1 fruit fly cellular context compared by ENCODE assay signal in genomic region chr3R:9436358-9436972, dm6.
A peak's percentile ranks its signal among the peaks of the same experiment; 100 is the strongest.
TF ChIP-seq lines count a peak whose summit lies in the region.

No protein-coding gene starts in this region.

TF ChIP-seq in whole organism, embryonic, 481 proteins besides CTCF, POLR2A, EP300 and RAD21 (continued from another document and continues in another):
- TF ChIP-seq CG1647 (GFP tag; optimal IDR thresholded peaks at IDR 0.05; lab: Kevin White, UChicago): no peak
- TF ChIP-seq Mes4 (GFP tag; optimal IDR thresholded peaks at IDR 0.05; lab: Kevin White, UChicago): no peak
- TF ChIP-seq Fer1 (GFP tag; optimal IDR thresholded peaks at IDR 0.05; lab: Kevin White, UChicago): peak; percentile 47
- TF ChIP-seq tll (GFP tag; optimal IDR thresholded peaks at IDR 0.05; lab: Kevin White, UChicago): no peak
- no peak for TF ChIP-seq CG4328 (GFP tag; optimal IDR thresholded peaks at IDR 0.05; lab: Kevin White, UChicago)
- peak; percentile 24 for TF ChIP-seq Hey (tag; optimal IDR thresholded peaks at IDR 0.05; lab: Kevin White, UChicago)
- TF ChIP-seq prd (optimal IDR thresholded peaks at IDR 0.05; lab: Kevin White, UChicago): no peak
- TF ChIP-seq prd (GFP tag; IDR thresholded peaks at IDR 0.05; lab: Robert Waterston, UW): no peak
- TF ChIP-seq shn (GFP tag; optimal IDR thresholded peaks at IDR 0.05; lab: Kevin White, UChicago): no peak
- no peak; the same call in 2 of the 3 replicates for TF ChIP-seq CG16813 (GFP tag; IDR thresholded peaks at IDR 0.05; lab: Robert Waterston, UW; ENCODE audit: partially characterized antibody)
- no peak for TF ChIP-seq CG12219 (GFP tag; optimal IDR thresholded peaks at IDR 0.05; lab: Kevin White, UChicago)
- TF ChIP-seq gem (tag; optimal IDR thresholded peaks at IDR 0.05; lab: Kevin White, UChicago): no peak
- TF ChIP-seq CG9876 (GFP tag; optimal IDR thresholded peaks at IDR 0.05; lab: Kevin White, UChicago): no peak
- no peak for TF ChIP-seq HLH3B (GFP tag; IDR thresholded peaks at IDR 0.05; lab: Robert Waterston, UW)
- TF ChIP-seq zfh1 (GFP tag; IDR thresholded peaks at IDR 0.05; lab: Robert Waterston, UW): 0 out of 3 replicates have a peak, but pooled peaks have one; percentile 15
- TF ChIP-seq CG11085 (GFP tag; IDR thresholded peaks at IDR 0.05; lab: Robert Waterston, UW): no peak
- TF ChIP-seq CG15601 (tag; optimal IDR thresholded peaks at IDR 0.05; lab: Kevin White, UChicago): no peak
- TF ChIP-seq corto (GFP tag; optimal IDR thresholded peaks at IDR 0.05; lab: Kevin White, UChicago): no peak
- no peak for TF ChIP-seq ATbp (GFP tag; optimal IDR thresholded peaks at IDR 0.05; lab: Kevin White, UChicago)
- TF ChIP-seq tap (tag; optimal IDR thresholded peaks at IDR 0.05; lab: Kevin White, UChicago): no peak
- TF ChIP-seq disco-r (GFP tag; optimal IDR thresholded peaks at IDR 0.05; lab: Kevin White, UChicago): peak; percentile 5
- TF ChIP-seq CG12744 (GFP tag; optimal IDR thresholded peaks at IDR 0.05; lab: Kevin White, UChicago): no peak
- TF ChIP-seq Tbp (GFP tag; optimal IDR thresholded peaks at IDR 0.05; lab: Kevin White, UChicago): no peak
- TF ChIP-seq wor (GFP tag; IDR thresholded peaks at IDR 0.05; lab: Robert Waterston, UW): no peak
- TF ChIP-seq Neu2 (GFP tag; optimal IDR thresholded peaks at IDR 0.05; lab: Kevin White, UChicago; ENCODE audit: borderline replicate concordance): no peak
- TF ChIP-seq CG1024 (GFP tag; IDR thresholded peaks at IDR 0.05; lab: Robert Waterston, UW): no peak
- no peak for TF ChIP-seq CG6765 (GFP tag; optimal IDR thresholded peaks at IDR 0.05; lab: Kevin White, UChicago)
- TF ChIP-seq CG10979 (tag; optimal IDR thresholded peaks at IDR 0.05; lab: Kevin White, UChicago): no peak
- peak; percentile 9; the same call in 1 of the 2 replicates for TF ChIP-seq CG14014 (GFP tag; IDR thresholded peaks at IDR 0.05; lab: Robert Waterston, UW)
- no peak for TF ChIP-seq CG2889 (GFP tag; IDR thresholded peaks at IDR 0.05; lab: Robert Waterston, UW)
- TF ChIP-seq Hr3 (GFP tag; optimal IDR thresholded peaks at IDR 0.05; lab: Kevin White, UChicago): no peak
- TF ChIP-seq Trl (optimal IDR thresholded peaks at IDR 0.05; lab: Kevin White, UChicago): peak; percentile 89 to 98
- peak; percentile 31 for TF ChIP-seq Trl (GFP tag; optimal IDR thresholded peaks at IDR 0.05; lab: Kevin White, UChicago)
- TF ChIP-seq lab (GFP tag; optimal IDR thresholded peaks at IDR 0.05; lab: Kevin White, UChicago): peak; percentile 16
- TF ChIP-seq unc-4 (GFP tag; IDR thresholded peaks at IDR 0.05; lab: Robert Waterston, UW; ENCODE audit: partially characterized antibody): 0 out of 2 replicates have a peak, but pooled peaks have one; percentile 43
- no peak for TF ChIP-seq gcm2 (GFP tag; optimal IDR thresholded peaks at IDR 0.05; lab: Kevin White, UChicago)
- no peak for TF ChIP-seq pzg (GFP tag; optimal IDR thresholded peaks at IDR 0.05; lab: Kevin White, UChicago)
- peak; percentile 87 for TF ChIP-seq sd (tag; optimal IDR thresholded peaks at IDR 0.05; lab: Kevin White, UChicago)
- TF ChIP-seq CG43689 (GFP tag; IDR thresholded peaks at IDR 0.05; lab: Robert Waterston, UW): no peak
- TF ChIP-seq CG8944 (GFP tag; optimal IDR thresholded peaks at IDR 0.05; lab: Kevin White, UChicago): no peak
- TF ChIP-seq mld (GFP tag; IDR thresholded peaks at IDR 0.05; lab: Robert Waterston, UW; ENCODE audit: partially characterized antibody): no peak
- TF ChIP-seq CoRest (tag; optimal IDR thresholded peaks at IDR 0.05; lab: Kevin White, UChicago): no peak
- no peak for TF ChIP-seq Ets65A (GFP tag; lab: Kevin White, UChicago)
- no peak for TF ChIP-seq CG11093 (GFP tag; IDR thresholded peaks at IDR 0.05; lab: Robert Waterston, UW)
- TF ChIP-seq CG1832 (GFP tag; optimal IDR thresholded peaks at IDR 0.05; lab: Kevin White, UChicago): no peak
- peak; percentile 50; the same call in 1 of the 2 replicates for TF ChIP-seq CG32532 (GFP tag; IDR thresholded peaks at IDR 0.05; lab: Robert Waterston, UW)
- peak; percentile 78 for TF ChIP-seq mirr (GFP tag; optimal IDR thresholded peaks at IDR 0.05; lab: Kevin White, UChicago)
- TF ChIP-seq Rfx (GFP tag; IDR thresholded peaks at IDR 0.05; lab: Robert Waterston, UW): 0 out of 2 replicates have a peak, but pooled peaks have one; percentile 36
- no peak for TF ChIP-seq ac (GFP tag; optimal IDR thresholded peaks at IDR 0.05; lab: Kevin White, UChicago)
- TF ChIP-seq CG3163 (GFP tag; optimal IDR thresholded peaks at IDR 0.05; lab: Kevin White, UChicago): peak; percentile 6
- no peak for TF ChIP-seq CG7839 (tag; optimal IDR thresholded peaks at IDR 0.05; lab: Kevin White, UChicago)
- TF ChIP-seq CG32767 (GFP tag; IDR thresholded peaks at IDR 0.05; lab: Robert Waterston, UW): no peak
- TF ChIP-seq CG4854 (GFP tag; optimal IDR thresholded peaks at IDR 0.05; lab: Kevin White, UChicago): no peak
- no peak for TF ChIP-seq tup (GFP tag; optimal IDR thresholded peaks at IDR 0.05; lab: Kevin White, UChicago)
- no peak for TF ChIP-seq gce (GFP tag; IDR thresholded peaks at IDR 0.05; lab: Robert Waterston, UW)
- no peak; the same call in 1 of the 2 replicates for TF ChIP-seq bowl (GFP tag; IDR thresholded peaks at IDR 0.05; lab: Robert Waterston, UW)
- TF ChIP-seq HmgD (GFP tag; optimal IDR thresholded peaks at IDR 0.05; lab: Kevin White, UChicago): no peak
- TF ChIP-seq HLH54F (GFP tag; optimal IDR thresholded peaks at IDR 0.05; lab: Kevin White, UChicago): no peak
- no peak for TF ChIP-seq CG17568 (GFP tag; optimal IDR thresholded peaks at IDR 0.05; lab: Kevin White, UChicago)
- no peak for TF ChIP-seq CG4282 (GFP tag; optimal IDR thresholded peaks at IDR 0.05; lab: Kevin White, UChicago)
- TF ChIP-seq Poxn (GFP tag; IDR thresholded peaks at IDR 0.05; lab: Robert Waterston, UW): no peak
- no peak for TF ChIP-seq PHDP (tag; optimal IDR thresholded peaks at IDR 0.05; lab: Kevin White, UChicago)
- TF ChIP-seq sima (GFP tag; optimal IDR thresholded peaks at IDR 0.05; lab: Kevin White, UChicago): no peak
- TF ChIP-seq CG3407 (GFP tag; optimal IDR thresholded peaks at IDR 0.05; lab: Kevin White, UChicago): no peak
- no peak for TF ChIP-seq Meics (GFP tag; optimal IDR thresholded peaks at IDR 0.05; lab: Kevin White, UChicago)
- no peak for TF ChIP-seq dm (GFP tag; optimal IDR thresholded peaks at IDR 0.05; lab: Kevin White, UChicago)
- TF ChIP-seq pb (GFP tag; optimal IDR thresholded peaks at IDR 0.05; lab: Kevin White, UChicago): peak; percentile 29
- TF ChIP-seq nau (GFP tag; optimal IDR thresholded peaks at IDR 0.05; lab: Kevin White, UChicago): no peak
- TF ChIP-seq Ravus (GFP tag; IDR thresholded peaks at IDR 0.05; lab: Robert Waterston, UW): no peak; the same call in 1 of the 2 replicates
- TF ChIP-seq scrt (GFP tag; optimal IDR thresholded peaks at IDR 0.05; lab: Kevin White, UChicago): no peak
- peak; percentile 21 for TF ChIP-seq CG7786 (GFP tag; optimal IDR thresholded peaks at IDR 0.05; lab: Kevin White, UChicago)
- TF ChIP-seq CG17912 (GFP tag; optimal IDR thresholded peaks at IDR 0.05; lab: Kevin White, UChicago): no peak
- no peak for TF ChIP-seq h (optimal IDR thresholded peaks at IDR 0.05; lab: Kevin White, UChicago)
- no peak for TF ChIP-seq CG18764 (GFP tag; optimal IDR thresholded peaks at IDR 0.05; lab: Kevin White, UChicago)
- no peak for TF ChIP-seq Hr51 (GFP tag; optimal IDR thresholded peaks at IDR 0.05; lab: Kevin White, UChicago)
- no peak for TF ChIP-seq run (tag; optimal IDR thresholded peaks at IDR 0.05; lab: Kevin White, UChicago)
- 0 out of 3 replicates have a peak, but pooled peaks have one; percentile 20 for TF ChIP-seq CG34422 (GFP tag; IDR thresholded peaks at IDR 0.05; lab: Robert Waterston, UW)
- no peak for TF ChIP-seq Dad (GFP tag; optimal IDR thresholded peaks at IDR 0.05; lab: Kevin White, UChicago)
- TF ChIP-seq CG15269 (tag; optimal IDR thresholded peaks at IDR 0.05; lab: Kevin White, UChicago): peak; percentile 55
- TF ChIP-seq kay (GFP tag; optimal IDR thresholded peaks at IDR 0.05; lab: Kevin White, UChicago): peak; percentile 81
- TF ChIP-seq crol (GFP tag; IDR thresholded peaks at IDR 0.05; lab: Robert Waterston, UW): peak; percentile 92
- TF ChIP-seq slou (GFP tag; optimal IDR thresholded peaks at IDR 0.05; lab: Kevin White, UChicago): no peak
- no peak for TF ChIP-seq CG9609 (GFP tag; optimal IDR thresholded peaks at IDR 0.05; lab: Kevin White, UChicago)
- TF ChIP-seq CG7987 (GFP tag; optimal IDR thresholded peaks at IDR 0.05; lab: Kevin White, UChicago): no peak
- TF ChIP-seq zen (tag; optimal IDR thresholded peaks at IDR 0.05; lab: Kevin White, UChicago): no peak
- no peak for TF ChIP-seq CG18011 (GFP tag; optimal IDR thresholded peaks at IDR 0.05; lab: Kevin White, UChicago)
- no peak for TF ChIP-seq ems (GFP tag; optimal IDR thresholded peaks at IDR 0.05; lab: Kevin White, UChicago)
- TF ChIP-seq sc (optimal IDR thresholded peaks at IDR 0.05; lab: Kevin White, UChicago): no peak
- TF ChIP-seq sc (GFP tag; optimal IDR thresholded peaks at IDR 0.05; lab: Kevin White, UChicago): no peak
- no peak for TF ChIP-seq Six4 (GFP tag; optimal IDR thresholded peaks at IDR 0.05; lab: Kevin White, UChicago)
- no peak for TF ChIP-seq Lim3 (GFP tag; IDR thresholded peaks at IDR 0.05; lab: Robert Waterston, UW)
- no peak for TF ChIP-seq caup (GFP tag; optimal IDR thresholded peaks at IDR 0.05; lab: Kevin White, UChicago; ENCODE audit: severe bottlenecking)
- no peak for TF ChIP-seq CG2129 (GFP tag; IDR thresholded peaks at IDR 0.05; lab: Robert Waterston, UW; ENCODE audit: partially characterized antibody)
- 0 out of 2 replicates have a peak, but pooled peaks have one; percentile 20 for TF ChIP-seq Atf6 (GFP tag; IDR thresholded peaks at IDR 0.05; lab: Robert Waterston, UW)
- TF ChIP-seq CG11504 (tag; optimal IDR thresholded peaks at IDR 0.05; lab: Kevin White, UChicago): no peak
- TF ChIP-seq kni (GFP tag; optimal IDR thresholded peaks at IDR 0.05; lab: Kevin White, UChicago): peak; percentile 56
- no peak for TF ChIP-seq CG9437 (GFP tag; optimal IDR thresholded peaks at IDR 0.05; lab: Kevin White, UChicago)
- no peak for TF ChIP-seq CG9215 (GFP tag; IDR thresholded peaks at IDR 0.05; lab: Robert Waterston, UW)
- no peak for TF ChIP-seq Chrac-16 (GFP tag; optimal IDR thresholded peaks at IDR 0.05; lab: Kevin White, UChicago)
- TF ChIP-seq CG3847 (GFP tag; IDR thresholded peaks at IDR 0.05; lab: Robert Waterston, UW): no peak
- TF ChIP-seq Sry-β (GFP tag; optimal IDR thresholded peaks at IDR 0.05; lab: Kevin White, UChicago): no peak
- TF ChIP-seq Dfd (GFP tag; optimal IDR thresholded peaks at IDR 0.05; lab: Kevin White, UChicago): peak in 1 of 2 experiments; percentile 21
- TF ChIP-seq ttk (GFP tag; IDR thresholded peaks at IDR 0.05; lab: Robert Waterston, UW): no peak
- TF ChIP-seq gsb (GFP tag; IDR thresholded peaks at IDR 0.05; lab: Robert Waterston, UW): no peak
- no peak for TF ChIP-seq zf30C (GFP tag; optimal IDR thresholded peaks at IDR 0.05; lab: Kevin White, UChicago)
- no peak for TF ChIP-seq ap (GFP tag; IDR thresholded peaks at IDR 0.05; lab: Robert Waterston, UW)
- TF ChIP-seq da (GFP tag; optimal IDR thresholded peaks at IDR 0.05; lab: Kevin White, UChicago): no peak
- no peak for TF ChIP-seq Sry-δ (GFP tag; optimal IDR thresholded peaks at IDR 0.05; lab: Kevin White, UChicago)
- TF ChIP-seq her (GFP tag; optimal IDR thresholded peaks at IDR 0.05; lab: Kevin White, UChicago): peak; percentile 12
- TF ChIP-seq BEAF-32 (GFP tag; optimal IDR thresholded peaks at IDR 0.05; lab: Kevin White, UChicago): no peak
- no peak for TF ChIP-seq Fer3 (tag; optimal IDR thresholded peaks at IDR 0.05; lab: Kevin White, UChicago)
- TF ChIP-seq Dbx (GFP tag; IDR thresholded peaks at IDR 0.05; lab: Robert Waterston, UW): no peak
- TF ChIP-seq CG3065 (GFP tag; optimal IDR thresholded peaks at IDR 0.05; lab: Kevin White, UChicago): no peak
- no peak; the same call in 1 of the 2 replicates for TF ChIP-seq onecut (GFP tag; IDR thresholded peaks at IDR 0.05; lab: Robert Waterston, UW)
- no peak for TF ChIP-seq trem (tag; optimal IDR thresholded peaks at IDR 0.05; lab: Kevin White, UChicago)
- no peak for TF ChIP-seq CG12659 (GFP tag; optimal IDR thresholded peaks at IDR 0.05; lab: Kevin White, UChicago)
- TF ChIP-seq bab2 (GFP tag; optimal IDR thresholded peaks at IDR 0.05; lab: Kevin White, UChicago): no peak
- TF ChIP-seq Opbp (GFP tag; IDR thresholded peaks at IDR 0.05; lab: Robert Waterston, UW; ENCODE audit: partially characterized antibody): no peak
- TF ChIP-seq Adf1 (GFP tag; IDR thresholded peaks at IDR 0.05; lab: Robert Waterston, UW): peak; percentile 21; the same call in 1 of the 2 replicates
- peak; percentile 15 for TF ChIP-seq NK7.1 (GFP tag; optimal IDR thresholded peaks at IDR 0.05; lab: Kevin White, UChicago)
- TF ChIP-seq Scr (GFP tag; IDR thresholded peaks at IDR 0.05; lab: Robert Waterston, UW; ENCODE audit: partially characterized antibody): 0 out of 2 replicates have a peak, but pooled peaks have one; percentile 20
- no peak for TF ChIP-seq CG1602 (GFP tag; optimal IDR thresholded peaks at IDR 0.05; lab: Kevin White, UChicago)
- TF ChIP-seq Jarid2 (GFP tag; optimal IDR thresholded peaks at IDR 0.05; lab: Kevin White, UChicago): peak; percentile 86
- TF ChIP-seq Sox102F (GFP tag; optimal IDR thresholded peaks at IDR 0.05; lab: Kevin White, UChicago): no peak
- TF ChIP-seq slbo (GFP tag; IDR thresholded peaks at IDR 0.05; lab: Robert Waterston, UW): 0 out of 2 replicates have a peak, but pooled peaks have one; percentile 25
- TF ChIP-seq CG2202 (tag; optimal IDR thresholded peaks at IDR 0.05; lab: Kevin White, UChicago): no peak
- TF ChIP-seq aop (GFP tag; IDR thresholded peaks at IDR 0.05; lab: Robert Waterston, UW): no peak
- TF ChIP-seq ind (GFP tag; optimal IDR thresholded peaks at IDR 0.05; lab: Kevin White, UChicago): no peak
- TF ChIP-seq Gsc (GFP tag; IDR thresholded peaks at IDR 0.05; lab: Robert Waterston, UW): no peak
- TF ChIP-seq Oli (tag; optimal IDR thresholded peaks at IDR 0.05; lab: Kevin White, UChicago): no peak
- TF ChIP-seq CG18619 (GFP tag; optimal IDR thresholded peaks at IDR 0.05; lab: Kevin White, UChicago): no peak
- peak; percentile 57; the same call in 2 of the 3 replicates for TF ChIP-seq so (GFP tag; IDR thresholded peaks at IDR 0.05; lab: Robert Waterston, UW)
- TF ChIP-seq CG6272 (GFP tag; IDR thresholded peaks at IDR 0.05; lab: Robert Waterston, UW): no peak
- peak in 1 of 2 experiments; percentile 62 for TF ChIP-seq Eip74EF (GFP tag; optimal IDR thresholded peaks at IDR 0.05; lab: Kevin White, UChicago)
- TF ChIP-seq chm (GFP tag; IDR thresholded peaks at IDR 0.05; lab: Robert Waterston, UW): no peak; the same call in 1 of the 2 replicates
